Worm (Caenorhabditis elegans) whole organism, L3 larva: Measurements from ENCODE around the gene ifbp-1.
A peak's percentile ranks its signal among the peaks of the same experiment; 100 is the strongest.

Experiments used
- R02D3.7 ChIP-seq: fragments of 150-350 bp; optimal IDR thresholded peaks from 2 replicates; lab custom pipeline; 2014; ENCODE audit warnings: missing biosample characterization, missing genetic modification characterization
- ZK546.5 ChIP-seq: sonication (generic microtip); optimal IDR thresholded peaks from 2 replicates; lab custom pipeline; 2017; ENCODE audit warnings: missing biosample characterization, missing genetic modification characterization
- aly-2 ChIP-seq: fragments of 150-350 bp; optimal IDR thresholded peaks from 2 replicates; lab custom pipeline; 2014; ENCODE audit warnings: missing biosample characterization, missing genetic modification characterization
- ceh-16 ChIP-seq: sonication (generic microtip); optimal IDR thresholded peaks from 2 replicates; lab custom pipeline; 2017; ENCODE audit warnings: missing biosample characterization, missing genetic modification characterization
- ceh-82 ChIP-seq: fragments of 150-350 bp; optimal IDR thresholded peaks from 2 replicates; lab custom pipeline; 2014; ENCODE audit warnings: missing biosample characterization, missing genetic modification characterization
- egl-27 ChIP-seq: sonication (generic microtip); optimal IDR thresholded peaks from 4 replicates; lab custom pipeline; 2017; ENCODE audit warnings: missing biosample characterization, missing genetic modification reagents, missing genetic modification characterization
- egl-5 ChIP-seq: fragments of 150-350 bp; optimal IDR thresholded peaks from 2 replicates; lab custom pipeline; 2017; ENCODE audit warnings: missing biosample characterization, missing genetic modification reagents, missing genetic modification characterization, inconsistent platforms
- elt-1 ChIP-seq: fragments of 150-350 bp; optimal IDR thresholded peaks from 2 replicates; lab custom pipeline; 2014; ENCODE audit warnings: missing biosample characterization, missing genetic modification characterization
- elt-2 ChIP-seq: sonication (generic microtip); optimal IDR thresholded peaks from 2 replicates; lab custom pipeline; 2016; ENCODE audit warnings: missing genetic modification reagents, mild to moderate bottlenecking, missing genetic modification characterization, missing compliant biosample characterization
- elt-3 ChIP-seq, 3 experiments: fragments of 150-350 bp in 1 of 3; sonication (generic microtip) in 2 of 3; optimal IDR thresholded peaks; 2 replicates in 2 of 3; 4 replicates in 1 of 3; lab custom pipeline; 2014 to 2017; ENCODE audit warnings: missing biosample characterization in 3 of 3, missing genetic modification characterization in 3 of 3
- eor-1 ChIP-seq, 2 experiments: fragments of 150-350 bp; optimal IDR thresholded peaks; 2 replicates each; lab custom pipeline; 2014 to 2018; ENCODE audit warnings: missing biosample characterization in 2 of 2, missing genetic modification characterization in 2 of 2
- fkh-10 ChIP-seq: sonication (generic microtip); optimal IDR thresholded peaks from 2 replicates; lab custom pipeline; 2017; ENCODE audit warnings: missing biosample characterization, missing genetic modification reagents, missing genetic modification characterization
- fos-1 ChIP-seq: fragments of 150-350 bp; optimal IDR thresholded peaks from 2 replicates; lab custom pipeline; 2014; ENCODE audit warnings: missing biosample characterization, missing genetic modification characterization
- jun-1 ChIP-seq: fragments of 150-350 bp; optimal IDR thresholded peaks from 2 replicates; lab custom pipeline; 2014; ENCODE audit warnings: missing biosample characterization, missing genetic modification reagents, missing genetic modification characterization
- lin-39 ChIP-seq: fragments of 150-350 bp; optimal IDR thresholded peaks from 2 replicates; lab custom pipeline; 2018; ENCODE audit warnings: missing biosample characterization, missing genetic modification reagents, missing genetic modification characterization
- lsy-12 ChIP-seq: sonication (generic microtip); optimal IDR thresholded peaks from 2 replicates; lab custom pipeline; 2016; ENCODE audit warnings: mild to moderate bottlenecking, missing genetic modification characterization, missing compliant biosample characterization
- mdl-1 ChIP-seq: fragments of 150-350 bp; optimal IDR thresholded peaks from 2 replicates; lab custom pipeline; 2014; ENCODE audit warnings: missing biosample characterization, missing genetic modification characterization
- nfya-1 ChIP-seq: sonication (generic microtip); optimal IDR thresholded peaks from 2 replicates; lab custom pipeline; 2017; ENCODE audit warnings: missing genetic modification characterization, mild to moderate bottlenecking, missing compliant biosample characterization, antibody characterized with exemption, moderate library complexity; ENCODE audit not compliant: insufficient read depth
- nhr-12 ChIP-seq: fragments of 150-350 bp; optimal IDR thresholded peaks from 2 replicates; lab custom pipeline; 2014; ENCODE audit warnings: missing biosample characterization, missing genetic modification characterization
- nhr-23 ChIP-seq: fragments of 150-350 bp; optimal IDR thresholded peaks from 2 replicates; lab custom pipeline; 2014; ENCODE audit warnings: missing biosample characterization, missing genetic modification reagents, missing genetic modification characterization
- nhr-237 ChIP-seq: fragments of 150-350 bp; optimal IDR thresholded peaks from 2 replicates; lab custom pipeline; 2014; ENCODE audit warnings: missing biosample characterization, missing genetic modification characterization
- nhr-25 ChIP-seq: sonication (generic microtip); optimal IDR thresholded peaks from 2 replicates; lab custom pipeline; 2017; ENCODE audit warnings: missing biosample characterization, missing genetic modification characterization
- nhr-28 ChIP-seq: fragments of 150-350 bp; optimal IDR thresholded peaks from 2 replicates; lab custom pipeline; 2014; ENCODE audit warnings: missing biosample characterization, missing genetic modification characterization
- nhr-43 ChIP-seq: sonication (generic microtip); optimal IDR thresholded peaks from 2 replicates; lab custom pipeline; 2016; ENCODE audit warnings: mild to moderate bottlenecking, missing genetic modification characterization, missing compliant biosample characterization; ENCODE audit not compliant: poor library complexity, severe bottlenecking
- nhr-67 ChIP-seq: fragments of 150-350 bp; optimal IDR thresholded peaks from 2 replicates; lab custom pipeline; 2014; ENCODE audit warnings: missing biosample characterization, missing genetic modification characterization
- nhr-76 ChIP-seq: fragments of 150-350 bp; sonication (generic microtip); optimal IDR thresholded peaks from 5 replicates; lab custom pipeline; 2014; ENCODE audit warnings: missing biosample characterization, missing genetic modification characterization
- nhr-77 ChIP-seq: fragments of 150-350 bp; optimal IDR thresholded peaks from 2 replicates; lab custom pipeline; 2014; ENCODE audit warnings: missing biosample characterization, missing genetic modification characterization
- pha-4 ChIP-seq: fragments of 150-350 bp; optimal IDR thresholded peaks from 2 replicates; lab custom pipeline; 2014; ENCODE audit warnings: missing biosample characterization, missing genetic modification reagents, missing genetic modification characterization
- sea-2 ChIP-seq: fragments of 150-350 bp; sonication (generic microtip); optimal IDR thresholded peaks from 4 replicates; lab custom pipeline; 2014; ENCODE audit warnings: missing biosample characterization, missing genetic modification reagents, missing genetic modification characterization
- snpc-4 ChIP-seq: fragments of 150-350 bp; optimal IDR thresholded peaks from 2 replicates; lab custom pipeline; 2014; ENCODE audit warnings: missing biosample characterization, missing genetic modification characterization
- tbx-2 ChIP-seq: sonication (generic microtip); optimal IDR thresholded peaks from 2 replicates; lab custom pipeline; 2016; ENCODE audit warnings: mild to moderate bottlenecking, missing genetic modification characterization, missing compliant biosample characterization
- unc-39 ChIP-seq: sonication (generic microtip); optimal IDR thresholded peaks from 4 replicates; lab custom pipeline; 2017; ENCODE audit warnings: missing biosample characterization, missing genetic modification characterization
- unc-62 ChIP-seq: fragments of 150-350 bp; sonication (generic microtip); optimal IDR thresholded peaks from 4 replicates; lab custom pipeline; 2014; ENCODE audit warnings: missing biosample characterization, missing genetic modification reagents, missing genetic modification characterization
- zag-1 ChIP-seq: fragments of 150-350 bp; optimal IDR thresholded peaks from 2 replicates; lab custom pipeline; 2014; ENCODE audit warnings: missing biosample characterization, missing genetic modification characterization

ifbp-1 gene

ce11 chrV:13380178-13380577 is at the start of gene ifbp-1:
Gene ifbp-1 (minus strand): TSS chrV:13380262.
- peak; percentile 65 for TF ChIP-seq nhr-43 (tag; lab: Kevin White, UChicago)
- peak; percentile 36 for TF ChIP-seq ceh-16 (tag; lab: Kevin White, UChicago)
- no peak for TF ChIP-seq eor-1 (tag; optimal IDR thresholded peaks at IDR 0.05; lab: Kevin White, UChicago)
- peak; percentile 0 for TF ChIP-seq jun-1 (tag; lab: Kevin White, UChicago)
- TF ChIP-seq mdl-1 (tag; lab: Kevin White, UChicago): peak; percentile 26
- peak; percentile 16 for TF ChIP-seq tbx-2 (tag; lab: Kevin White, UChicago)
- peak; percentile 17 for TF ChIP-seq R02D3.7 (tag; lab: Kevin White, UChicago)
- TF ChIP-seq nhr-23 (tag; lab: Kevin White, UChicago): peak; percentile 88
- TF ChIP-seq nhr-12 (tag; lab: Kevin White, UChicago): no peak
- peak; percentile 54 for TF ChIP-seq elt-1 (tag; lab: Kevin White, UChicago)
- TF ChIP-seq lsy-12 (tag; lab: Kevin White, UChicago): peak; percentile 27
- peak in 1 of 3 experiments; percentile 67 for TF ChIP-seq elt-3 (tag; optimal IDR thresholded peaks at IDR 0.05; lab: Kevin White, UChicago)
- no peak for TF ChIP-seq nhr-237 (tag; lab: Kevin White, UChicago)
- peak; percentile 96 for TF ChIP-seq nhr-25 (tag; lab: Kevin White, UChicago)
- no peak for TF ChIP-seq fos-1
- TF ChIP-seq egl-27: no peak

- TF ChIP-seq lin-39: no peak
- TF ChIP-seq pha-4 (tag; lab: Kevin White, UChicago): no peak
- TF ChIP-seq snpc-4 (tag; lab: Kevin White, UChicago): no peak
- TF ChIP-seq nhr-76 (tag; lab: Kevin White, UChicago): no peak
- TF ChIP-seq sea-2: no peak
- no peak for TF ChIP-seq unc-39 (tag; lab: Kevin White, UChicago)
- TF ChIP-seq zag-1: no peak
Observed at ce11 chrV:13428660-13429059, 48.6 kb upstream of the ifbp-1 start, which contains the start of gene srd-19. Gene srd-19 (minus strand): TSS chrV:13428760.

ce11 chrV:13427378-13427777 is 47.3 kb upstream of the ifbp-1 start:
- no peak for TF ChIP-seq ceh-82
- TF ChIP-seq lsy-12 (tag; lab: Kevin White, UChicago): no peak
- no peak for TF ChIP-seq nhr-237 (tag; lab: Kevin White, UChicago)
- TF ChIP-seq nhr-77 (tag; lab: Kevin White, UChicago): no peak
- no peak for TF ChIP-seq nfya-1 (tag; lab: Kevin White, UChicago)
- no peak for TF ChIP-seq elt-2 (tag; lab: Kevin White, UChicago)
- no peak for TF ChIP-seq nhr-67 (tag; lab: Kevin White, UChicago)
- TF ChIP-seq unc-62 (GFP tag; lab: Kevin White, UChicago): no peak
- no peak for TF ChIP-seq aly-2 (tag; lab: Kevin White, UChicago)
- no peak for TF ChIP-seq fos-1
- TF ChIP-seq egl-5: no peak
- no peak for TF ChIP-seq snpc-4 (tag; lab: Kevin White, UChicago)
- no peak for TF ChIP-seq fkh-10 (GFP tag; lab: Kevin White, UChicago)
- TF ChIP-seq, all 47 proteins: peak for 0

ce11 chrV:13426764-13427163 is 46.7 kb upstream of the ifbp-1 start, which contains the start of gene srd-18:
Gene srd-18 (minus strand): TSS chrV:13426864.
- TF ChIP-seq mdl-1 (tag; lab: Kevin White, UChicago) (no peak), elt-1 (tag; lab: Kevin White, UChicago) (no peak), lin-39 (no peak), egl-5 (no peak), nhr-28 (no peak), nfya-1 (tag; lab: Kevin White, UChicago) (no peak), fos-1 (no peak), ZK546.5 (no peak), lsy-12 (tag; lab: Kevin White, UChicago) (no peak), eor-1 (tag; optimal IDR thresholded peaks at IDR 0.05; lab: Kevin White, UChicago) (no peak), snpc-4 (tag; lab: Kevin White, UChicago) (no peak), fkh-10 (GFP tag; lab: Kevin White, UChicago) (no peak), elt-3 (tag; optimal IDR thresholded peaks at IDR 0.05; lab: Kevin White, UChicago) (no peak), unc-62 (GFP tag; lab: Kevin White, UChicago) (no peak)
- TF ChIP-seq, all 47 proteins: peak for 0
